Worm (Caenorhabditis elegans): ENCODE data around the gene F15D4.5.

The F15D4.5 gene

ce11 chrII:13292913-13293312 lies 47.7 kb downstream of the F15D4.5 start (continued):
- TF ChIP-seq somi-1 (GFP tag; optimal IDR thresholded peaks at IDR 0.05), result peak; percentile 72
- no peak for TF ChIP-seq hmg-1.2 (GFP tag; IDR thresholded peaks at IDR 0.05)
- TF ChIP-seq ztf-22 (GFP tag; optimal IDR thresholded peaks at IDR 0.05), result no peak
- no peak for TF ChIP-seq snpc-1.1 (tag; optimal IDR thresholded peaks at IDR 0.05; ENCODE audit: insufficient read depth)
- TF ChIP-seq K11D2.4 (GFP tag; IDR thresholded peaks at IDR 0.05), result peak; percentile 29; the same call in 1 of the 2 replicates
- TF ChIP-seq atf-7 (tag; optimal IDR thresholded peaks at IDR 0.05), result no peak
- TF ChIP-seq ceh-100 (GFP tag; IDR thresholded peaks at IDR 0.05), result no peak
- no peak for TF ChIP-seq F39B2.1 (GFP tag; IDR thresholded peaks at IDR 0.05)
- no peak for TF ChIP-seq dpff-1 (tag; optimal IDR thresholded peaks at IDR 0.05)
- TF ChIP-seq Y56A3A.18 (GFP tag; IDR thresholded peaks at IDR 0.05), result no peak

- TF ChIP-seq lir-1 (GFP tag; conservative IDR thresholded peaks at IDR 0.05) (no peak), F10E7.11 (tag; optimal IDR thresholded peaks at IDR 0.05) (no peak), unc-62 (GFP tag; optimal IDR thresholded peaks at IDR 0.05) (no peak), ztf-25 (GFP tag; IDR thresholded peaks at IDR 0.05) (no peak), Y53G8AR.9 (GFP tag; conservative IDR thresholded peaks at IDR 0.05) (no peak), egl-18 (GFP tag; IDR thresholded peaks at IDR 0.05) (no peak), snpc-1.3 (tag; optimal IDR thresholded peaks at IDR 0.05; ENCODE audit: insufficient read depth) (no peak), dpl-1 (GFP tag; optimal IDR thresholded peaks at IDR 0.05) (no peak), K12H6.12 (tag; optimal IDR thresholded peaks at IDR 0.05) (no peak), rpc-1 (optimal IDR thresholded peaks at IDR 0.05) (no peak), rpc-1 (tag; optimal IDR thresholded peaks at IDR 0.05) (no peak), ceh-91 (GFP tag; IDR thresholded peaks at IDR 0.05) (no peak), madf-8 (GFP tag; conservative IDR thresholded peaks at IDR 0.05) (no peak), ccch-3 (GFP tag; optimal IDR thresholded peaks at IDR 0.05) (no peak)
Measured at ce11 chrII:13293502-13293901, 48.3 kb downstream of the F15D4.5 start.

DNA sequence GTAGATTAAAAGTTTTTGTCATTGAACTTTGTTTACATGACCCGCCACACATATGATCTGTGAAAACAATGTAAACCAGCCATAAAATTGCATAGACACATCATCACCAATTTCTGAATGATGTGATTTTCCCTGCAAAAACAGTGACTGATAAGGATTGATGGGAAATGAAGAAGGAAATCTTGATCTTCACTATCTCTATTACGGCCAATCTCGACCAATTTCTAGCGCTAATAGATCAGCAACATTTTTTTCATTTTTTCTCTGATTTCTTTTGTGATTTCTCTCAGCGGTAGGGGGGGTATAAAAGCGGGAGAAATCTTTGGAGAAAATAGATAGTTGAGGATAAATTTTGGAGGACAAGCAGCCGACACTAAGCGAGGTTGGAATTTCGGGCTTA lies 52.1 kb downstream of the F15D4.5 start:
- no peak for TF ChIP-seq K12H6.12 (tag; optimal IDR thresholded peaks at IDR 0.05)
